Worm (Caenorhabditis elegans): ENCODE data around the gene str-19.
"Not testable (repeated sequence)": the region's sequence is repeated elsewhere in the genome, so short reads cannot be mapped to it uniquely, and the experiment has no call there.

str-19 gene

ce11 chrV:15758449-15758848, 14.2 kb upstream of the str-19 start, which contains the start of gene str-9:
TSS of gene str-9 (plus strand) at chrV:15758749.
- TF ChIP-seq flh-1 (GFP tag; optimal IDR thresholded peaks at IDR 0.05) (no peak), nhr-76 (tag; optimal IDR thresholded peaks at IDR 0.05) (no peak), elt-1 (tag; optimal IDR thresholded peaks at IDR 0.05; ENCODE audit: borderline replicate concordance, insufficient read depth) (no peak), drap-1 (GFP tag; optimal IDR thresholded peaks at IDR 0.05) (no peak)

ce11 chrV:15757645-15758044, 13.4 kb upstream of the str-19 start:
- TF ChIP-seq ceh-39 (tag; optimal IDR thresholded peaks at IDR 0.05) (no peak), nhr-237 (tag; optimal IDR thresholded peaks at IDR 0.05) (no peak), lsy-2 (tag; optimal IDR thresholded peaks at IDR 0.05) (no peak), zip-8 (tag; optimal IDR thresholded peaks at IDR 0.05) (no peak), nhr-28 (tag; optimal IDR thresholded peaks at IDR 0.05) (no peak), ham-2 (GFP tag; optimal IDR thresholded peaks at IDR 0.05) (no peak), sem-2 (GFP tag; optimal IDR thresholded peaks at IDR 0.05) (no peak), nhr-12 (tag; optimal IDR thresholded peaks at IDR 0.05) (no peak)

DNA sequence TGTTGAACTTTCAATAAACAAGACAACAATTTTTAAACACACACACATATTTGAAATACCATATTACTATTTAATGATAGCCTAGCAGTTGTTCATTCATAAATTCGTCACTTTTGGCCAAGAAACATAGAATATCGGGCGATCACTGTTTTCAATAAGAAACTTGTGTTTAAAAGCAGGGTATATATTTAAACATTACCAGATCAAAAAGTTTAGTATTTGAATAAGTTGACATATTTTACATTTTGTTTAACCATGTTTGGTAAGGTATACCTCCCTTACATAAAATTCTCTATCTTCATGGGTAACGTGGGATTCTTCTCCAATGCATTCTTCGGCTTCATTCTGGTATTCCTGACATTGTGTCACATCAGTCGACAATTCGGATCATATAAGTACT, 10.5 kb upstream of the str-19 start, which contains the start of gene str-8:
Gene str-8 (plus strand): TSS at position 301 of the 400 bp plus-strand sequence.
- not testable (repeated sequence) for TF ChIP-seq ceh-43 (GFP tag; optimal IDR thresholded peaks at IDR 0.05); snpc-4 (tag; optimal IDR thresholded peaks at IDR 0.05); drap-1 (GFP tag; optimal IDR thresholded peaks at IDR 0.05)

DNA sequence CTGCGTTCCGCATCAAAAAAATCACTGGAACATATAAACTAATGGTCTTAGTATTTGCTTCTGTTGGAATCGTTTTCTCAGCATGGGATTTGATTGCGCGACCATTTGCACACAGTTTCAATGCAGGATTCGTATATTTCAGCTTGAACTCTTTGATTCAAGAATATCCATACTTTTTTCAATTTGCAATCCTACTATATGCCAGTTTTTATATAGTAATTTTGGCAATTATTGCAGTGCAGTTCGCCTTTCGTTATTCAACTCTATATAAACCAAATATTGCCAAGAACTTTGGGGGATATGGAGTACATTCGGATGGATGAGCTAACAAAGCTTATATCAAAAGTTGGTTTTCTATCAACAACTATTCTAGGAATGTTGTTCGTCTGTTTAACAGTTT, 8.7 kb upstream of the str-19 start, which contains the start of gene str-5:
Gene str-5 (plus strand): TSS at position 301 of the 400 bp plus-strand sequence.
- TF ChIP-seq nhr-28, cnd-1, lsy-2 (tag; optimal IDR thresholded peaks at IDR 0.05): not testable (repeated sequence)

DNA sequence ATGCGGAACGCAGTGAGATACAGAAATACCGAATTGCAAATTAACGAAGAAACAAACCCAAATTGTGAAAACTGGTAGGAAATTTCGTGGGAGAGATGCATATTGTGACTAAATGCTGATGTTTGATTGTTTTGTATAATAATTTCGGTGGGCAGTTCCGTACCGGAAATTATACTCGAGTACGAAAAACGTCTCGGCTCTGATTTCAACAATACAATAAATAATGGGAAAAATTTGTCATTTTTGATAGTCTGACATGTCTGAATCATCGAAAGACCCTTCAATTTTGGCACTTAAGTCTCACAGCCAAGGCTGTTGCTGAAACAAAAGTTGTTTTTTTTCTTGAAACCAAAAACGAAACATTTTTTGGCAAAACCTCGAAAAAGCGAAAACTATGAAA, 7.8 kb upstream of the str-19 start, which contains the start of gene str-43:
Gene str-43 (minus strand): TSS at position 101 of the 400 bp plus-strand sequence.
- TF ChIP-seq sptf-1 (tag; optimal IDR thresholded peaks at IDR 0.05) (no peak), unc-62 (GFP tag; optimal IDR thresholded peaks at IDR 0.05) (no peak), mep-1 (tag; optimal IDR thresholded peaks at IDR 0.05) (no peak), ceh-39 (tag; optimal IDR thresholded peaks at IDR 0.05) (no peak), elt-3 (tag; optimal IDR thresholded peaks at IDR 0.05) (no peak), nhr-28 (tag; optimal IDR thresholded peaks at IDR 0.05) (no peak), ceh-83 (GFP tag; optimal IDR thresholded peaks at IDR 0.05) (no peak), mls-2 (tag; optimal IDR thresholded peaks at IDR 0.05) (no peak), hlh-1 (tag; optimal IDR thresholded peaks at IDR 0.05) (no peak), ztf-11 (tag; optimal IDR thresholded peaks at IDR 0.05) (no peak), ceh-43 (GFP tag; optimal IDR thresholded peaks at IDR 0.05) (no peak), nhr-12 (tag; optimal IDR thresholded peaks at IDR 0.05) (no peak), nhr-237 (tag; optimal IDR thresholded peaks at IDR 0.05) (no peak), drap-1 (GFP tag; optimal IDR thresholded peaks at IDR 0.05) (no peak), flh-1 (GFP tag; optimal IDR thresholded peaks at IDR 0.05) (no peak), unc-39 (tag; optimal IDR thresholded peaks at IDR 0.05) (no peak)

ce11 chrV:15750130-15750529, 5.9 kb upstream of the str-19 start, which contains the start of gene str-6:
TSS of gene str-6 (minus strand) at chrV:15750230.
- TF ChIP-seq elt-3 (tag; optimal IDR thresholded peaks at IDR 0.05) (no peak), unc-39 (tag; optimal IDR thresholded peaks at IDR 0.05) (no peak), tbx-8 (GFP tag; optimal IDR thresholded peaks at IDR 0.05) (no peak), mls-2 (tag; optimal IDR thresholded peaks at IDR 0.05) (no peak), cnd-1 (tag; optimal IDR thresholded peaks at IDR 0.05) (no peak), nhr-2 (tag; optimal IDR thresholded peaks at IDR 0.05) (no peak), M03D4.4 (tag; optimal IDR thresholded peaks at IDR 0.05) (no peak), ceh-83 (GFP tag; optimal IDR thresholded peaks at IDR 0.05) (no peak), zip-8 (tag; optimal IDR thresholded peaks at IDR 0.05) (no peak), mab-5 (tag; optimal IDR thresholded peaks at IDR 0.05) (no peak)

ce11 chrV:15748343-15748742, 4.1 kb upstream of the str-19 start, which contains the start of gene T23D5.8:
TSS of gene T23D5.8 (minus strand) at chrV:15748443.
- TF ChIP-seq flh-1 (GFP tag; optimal IDR thresholded peaks at IDR 0.05); ceh-39 (tag; optimal IDR thresholded peaks at IDR 0.05); mab-5 (tag; optimal IDR thresholded peaks at IDR 0.05): not testable (repeated sequence)

Measured in whole organism, mixed stage, embryonic.